Worm (Caenorhabditis elegans) whole organism, L2 larva: Measurements from ENCODE around the gene tbc-19.

Experiments used
- C34F6.9 ChIP-seq: fragments of 150-350 bp; optimal IDR thresholded peaks from 2 replicates; lab custom pipeline; 2014; ENCODE audit warnings: missing biosample characterization, missing genetic modification characterization
- F13H6.1 ChIP-seq: sonication (generic microtip); optimal IDR thresholded peaks from 2 replicates; lab custom pipeline; 2016; ENCODE audit warnings: missing genetic modification characterization, missing compliant biosample characterization
- R02D3.7 ChIP-seq: fragments of 150-350 bp; optimal IDR thresholded peaks from 2 replicates; lab custom pipeline; 2014; ENCODE audit warnings: missing biosample characterization, missing genetic modification characterization
- Y55F3AM.14 ChIP-seq: fragments of 200-800 bp; sonication (Bioruptor generic); optimal IDR thresholded peaks from 2 replicates; lab custom pipeline; 2018; ENCODE audit warnings: mild to moderate bottlenecking, missing genetic modification characterization, missing compliant biosample characterization
- ZK546.5 ChIP-seq: sonication (generic microtip); optimal IDR thresholded peaks from 2 replicates; lab custom pipeline; 2017; ENCODE audit warnings: missing biosample characterization, missing genetic modification characterization
- alr-1 ChIP-seq: fragments of 150-350 bp; optimal IDR thresholded peaks from 2 replicates; lab custom pipeline; 2014; ENCODE audit warnings: missing biosample characterization, missing genetic modification characterization
- aly-2 ChIP-seq: fragments of 150-350 bp; optimal IDR thresholded peaks from 2 replicates; lab custom pipeline; 2014; ENCODE audit warnings: missing biosample characterization, missing genetic modification characterization
- ama-1 ChIP-seq: fragments of 150-350 bp; optimal IDR thresholded peaks from 2 replicates; lab custom pipeline; 2018; ENCODE audit warnings: inconsistent platforms
- blmp-1 ChIP-seq: sonication (generic microtip); optimal IDR thresholded peaks from 2 replicates; lab custom pipeline; 2017; ENCODE audit warnings: missing genetic modification characterization, mild to moderate bottlenecking, missing compliant biosample characterization, antibody characterized with exemption, moderate library complexity; ENCODE audit not compliant: insufficient read depth
- ceh-16 ChIP-seq: fragments of 150-350 bp; optimal IDR thresholded peaks from 2 replicates; lab custom pipeline; 2014; ENCODE audit warnings: missing biosample characterization, missing genetic modification characterization
- ceh-82 ChIP-seq: fragments of 150-350 bp; optimal IDR thresholded peaks from 2 replicates; lab custom pipeline; 2014; ENCODE audit warnings: missing biosample characterization, missing genetic modification characterization
- crh-2 ChIP-seq: sonication (generic microtip); optimal IDR thresholded peaks from 2 replicates; lab custom pipeline; 2017; ENCODE audit warnings: missing biosample characterization, missing genetic modification characterization
- dmd-4 ChIP-seq: sonication (generic microtip); optimal IDR thresholded peaks from 2 replicates; lab custom pipeline; 2017; ENCODE audit warnings: missing biosample characterization, missing genetic modification characterization
- egl-27 ChIP-seq: sonication (generic microtip); optimal IDR thresholded peaks from 3 replicates; lab custom pipeline; 2017; ENCODE audit warnings: missing biosample characterization, missing genetic modification reagents, missing genetic modification characterization
- elt-1 ChIP-seq: fragments of 150-350 bp; optimal IDR thresholded peaks from 2 replicates; lab custom pipeline; 2014; ENCODE audit warnings: missing biosample characterization, missing genetic modification characterization
- elt-3 ChIP-seq: sonication (generic microtip); optimal IDR thresholded peaks from 2 replicates; lab custom pipeline; 2017; ENCODE audit warnings: missing biosample characterization, missing genetic modification characterization
- fos-1 ChIP-seq: fragments of 150-350 bp; optimal IDR thresholded peaks from 2 replicates; lab custom pipeline; 2014; ENCODE audit warnings: missing biosample characterization, missing genetic modification characterization
- gmeb-1 ChIP-seq: fragments of 150-350 bp; optimal IDR thresholded peaks from 2 replicates; lab custom pipeline; 2014; ENCODE audit warnings: missing biosample characterization, missing genetic modification characterization
- lin-11 ChIP-seq: fragments of 150-350 bp; sonication (generic microtip); optimal IDR thresholded peaks from 2 replicates; lab custom pipeline; 2014; ENCODE audit warnings: missing biosample characterization, missing genetic modification characterization, inconsistent platforms, mixed read lengths
- lin-13 ChIP-seq: fragments of 150-350 bp; optimal IDR thresholded peaks from 2 replicates; lab custom pipeline; 2014; ENCODE audit warnings: missing biosample characterization, missing genetic modification reagents, missing genetic modification characterization
- lin-39 ChIP-seq: fragments of 150-350 bp; optimal IDR thresholded peaks from 2 replicates; lab custom pipeline; 2014; ENCODE audit warnings: missing biosample characterization, missing genetic modification reagents, missing genetic modification characterization
- lsy-2 ChIP-seq, 2 experiments: fragments of 150-350 bp in 1 of 2; sonication (generic microtip) in 1 of 2; optimal IDR thresholded peaks; 2 replicates each; lab custom pipeline; 2014 to 2017; ENCODE audit warnings: missing biosample characterization in 2 of 2, missing genetic modification characterization in 2 of 2
- mab-5 ChIP-seq: fragments of 150-350 bp; optimal IDR thresholded peaks from 2 replicates; lab custom pipeline; 2014; ENCODE audit warnings: missing biosample characterization, missing genetic modification characterization
- mbf-1 ChIP-seq: sonication (generic microtip); optimal IDR thresholded peaks from 2 replicates; lab custom pipeline; 2017; ENCODE audit warnings: missing biosample characterization, missing genetic modification characterization
- mdl-1 ChIP-seq, 2 experiments: fragments of 150-350 bp in 1 of 2; sonication (generic microtip) in 1 of 2; optimal IDR thresholded peaks; 2 replicates each; lab custom pipeline; 2017; ENCODE audit warnings: missing biosample characterization in 2 of 2, missing genetic modification characterization in 2 of 2
- nhr-10 ChIP-seq: sonication (generic microtip); optimal IDR thresholded peaks from 2 replicates; lab custom pipeline; 2017; ENCODE audit warnings: missing biosample characterization, missing genetic modification characterization
- nhr-11 ChIP-seq: fragments of 150-350 bp; optimal IDR thresholded peaks from 2 replicates; lab custom pipeline; 2014; ENCODE audit warnings: missing biosample characterization, missing genetic modification characterization
- nhr-12 ChIP-seq: fragments of 150-350 bp; optimal IDR thresholded peaks from 2 replicates; lab custom pipeline; 2014; ENCODE audit warnings: missing biosample characterization, missing genetic modification characterization
- nhr-129 ChIP-seq: fragments of 150-350 bp; optimal IDR thresholded peaks from 2 replicates; lab custom pipeline; 2014; ENCODE audit warnings: missing biosample characterization, missing genetic modification characterization
- nhr-21 ChIP-seq: fragments of 150-350 bp; optimal IDR thresholded peaks from 2 replicates; lab custom pipeline; 2014; ENCODE audit warnings: missing biosample characterization, missing genetic modification characterization
- nhr-23 ChIP-seq: fragments of 150-350 bp; optimal IDR thresholded peaks from 2 replicates; lab custom pipeline; 2014; ENCODE audit warnings: missing biosample characterization, missing genetic modification reagents, missing genetic modification characterization
- nhr-237 ChIP-seq: fragments of 150-350 bp; optimal IDR thresholded peaks from 2 replicates; lab custom pipeline; 2014; ENCODE audit warnings: missing biosample characterization, missing genetic modification characterization
- nhr-25 ChIP-seq: fragments of 150-350 bp; sonication (generic microtip); optimal IDR thresholded peaks from 3 replicates; lab custom pipeline; 2014; ENCODE audit warnings: missing biosample characterization, missing genetic modification characterization
- nhr-6 ChIP-seq: fragments of 150-350 bp; optimal IDR thresholded peaks from 2 replicates; lab custom pipeline; 2014; ENCODE audit warnings: missing biosample characterization, missing genetic modification characterization
- nhr-77 ChIP-seq: fragments of 150-350 bp; optimal IDR thresholded peaks from 2 replicates; lab custom pipeline; 2014; ENCODE audit warnings: missing biosample characterization, missing genetic modification characterization
- peb-1 ChIP-seq: fragments of 150-350 bp; optimal IDR thresholded peaks from 2 replicates; lab custom pipeline; 2014; ENCODE audit warnings: missing biosample characterization, missing genetic modification characterization
- sem-4 ChIP-seq: fragments of 150-350 bp; optimal IDR thresholded peaks from 2 replicates; lab custom pipeline; 2014; ENCODE audit warnings: missing biosample characterization, missing genetic modification reagents, missing genetic modification characterization
- skn-1 ChIP-seq: sonication (generic microtip); optimal IDR thresholded peaks from 2 replicates; lab custom pipeline; 2017; ENCODE audit warnings: missing biosample characterization, missing genetic modification characterization
- sma-3 ChIP-seq: sonication (generic microtip); optimal IDR thresholded peaks from 2 replicates; lab custom pipeline; 2016; ENCODE audit warnings: missing genetic modification reagents, missing genetic modification characterization, missing compliant biosample characterization
- sma-9 ChIP-seq, 2 experiments: fragments of 150-350 bp in 1 of 2; sonication (generic microtip) in 1 of 2; optimal IDR thresholded peaks; 2 replicates each; lab custom pipeline; 2014 to 2016; ENCODE audit warnings: missing genetic modification characterization in 2 of 2, mild to moderate bottlenecking in 1 of 2, missing biosample characterization in 1 of 2, missing compliant biosample characterization in 1 of 2, missing genetic modification reagents in 1 of 2, moderate library complexity in 1 of 2
- snpc-4 ChIP-seq: fragments of 150-350 bp; optimal IDR thresholded peaks from 2 replicates; lab custom pipeline; 2014; ENCODE audit warnings: missing biosample characterization, missing genetic modification characterization
- unc-39 ChIP-seq: fragments of 150-350 bp; optimal IDR thresholded peaks from 2 replicates; lab custom pipeline; 2014; ENCODE audit warnings: missing biosample characterization, missing genetic modification characterization
- unc-55 ChIP-seq: fragments of 150-350 bp; sonication (generic microtip); optimal IDR thresholded peaks from 3 replicates; lab custom pipeline; 2014; ENCODE audit warnings: missing biosample characterization, missing genetic modification reagents, missing genetic modification characterization
- unc-62 ChIP-seq: fragments of 150-350 bp; optimal IDR thresholded peaks from 2 replicates; lab custom pipeline; 2014; ENCODE audit warnings: missing biosample characterization, missing genetic modification reagents, missing genetic modification characterization
- zag-1 ChIP-seq: fragments of 150-350 bp; optimal IDR thresholded peaks from 2 replicates; lab custom pipeline; 2014; ENCODE audit warnings: missing biosample characterization, missing genetic modification characterization
- ztf-1 ChIP-seq: fragments of 200-800 bp; sonication (Bioruptor generic); conservative IDR thresholded peaks from 2 replicates; pipeline ENCODE4 v1.3.6; 2022; ENCODE audit warnings: missing genetic modification characterization, missing compliant biosample characterization
- ztf-11 ChIP-seq: sonication (generic microtip); optimal IDR thresholded peaks from 2 replicates; lab custom pipeline; 2017; ENCODE audit warnings: missing biosample characterization, missing genetic modification characterization
- ztf-4 ChIP-seq: fragments of 150-350 bp; optimal IDR thresholded peaks from 2 replicates; lab custom pipeline; 2014; ENCODE audit warnings: missing biosample characterization, missing genetic modification characterization

Gene tbc-19

ce11 chrX:14001494-14001974 lies 10.8 kb downstream of the tbc-19 start, which contains the start of gene cytb-5.1:
TSS of gene cytb-5.1 (plus strand) at chrX:14001924.
- TF ChIP-seq egl-27 (tag; lab: Kevin White, UChicago) (no peak), ama-1 (lab: Kevin White, UChicago) (no peak), nhr-10 (tag; lab: Kevin White, UChicago) (no peak), aly-2 (tag; lab: Kevin White, UChicago) (no peak), mbf-1 (tag; lab: Kevin White, UChicago) (no peak), mab-5 (tag; lab: Kevin White, UChicago) (no peak), unc-39 (no peak), Y55F3AM.14 (GFP tag; lab: Kevin White, UChicago) (no peak), ztf-4 (tag; lab: Kevin White, UChicago) (no peak), elt-3 (tag; lab: Kevin White, UChicago) (no peak), blmp-1 (tag; lab: Kevin White, UChicago) (no peak), nhr-77 (tag; lab: Kevin White, UChicago) (no peak), ztf-1 (GFP tag; lab: Robert Waterston, UW) (no peak), sma-9 (GFP tag; optimal IDR thresholded peaks at IDR 0.05; lab: Kevin White, UChicago) (peak; percentile 81), sma-9 (tag; optimal IDR thresholded peaks at IDR 0.05; lab: Kevin White, UChicago) (no peak), ceh-82 (tag; lab: Kevin White, UChicago) (no peak), R02D3.7 (tag; lab: Kevin White, UChicago) (no peak), C34F6.9 (no peak), sma-3 (GFP tag; lab: Kevin White, UChicago) (peak; percentile 46), snpc-4 (tag; lab: Kevin White, UChicago) (no peak), F13H6.1 (tag; lab: Kevin White, UChicago) (peak; percentile 65), nhr-12 (no peak), sem-4 (tag; lab: Kevin White, UChicago) (no peak), lin-11 (tag; lab: Kevin White, UChicago) (no peak), lsy-2 (tag; optimal IDR thresholded peaks at IDR 0.05; lab: Kevin White, UChicago) (no peak), lin-39 (tag; lab: Kevin White, UChicago) (no peak), lin-13 (GFP tag; lab: Kevin White, UChicago) (no peak), nhr-6 (tag; lab: Kevin White, UChicago) (no peak), gmeb-1 (tag; lab: Kevin White, UChicago) (peak; percentile 11), unc-55 (GFP tag; lab: Kevin White, UChicago) (no peak), alr-1 (no peak), peb-1 (no peak), fos-1 (peak; percentile 44), dmd-4 (tag; lab: Kevin White, UChicago) (no peak), nhr-237 (tag; lab: Kevin White, UChicago) (no peak), nhr-25 (tag; lab: Kevin White, UChicago) (peak; percentile 7), nhr-11 (no peak), crh-2 (tag; lab: Kevin White, UChicago) (peak; percentile 6), unc-62 (GFP tag; lab: Kevin White, UChicago) (no peak), ceh-16 (no peak), zag-1 (tag; lab: Kevin White, UChicago) (no peak), ztf-11 (tag; lab: Kevin White, UChicago) (no peak), nhr-23 (tag; lab: Kevin White, UChicago) (no peak), elt-1 (tag; lab: Kevin White, UChicago) (no peak), nhr-21 (tag; lab: Kevin White, UChicago) (no peak), mdl-1 (tag; optimal IDR thresholded peaks at IDR 0.05; lab: Kevin White, UChicago) (no peak), skn-1 (tag; lab: Kevin White, UChicago) (no peak), ZK546.5 (tag; lab: Kevin White, UChicago) (no peak), nhr-129 (tag; lab: Kevin White, UChicago) (peak; percentile 71)
